Worm (Caenorhabditis elegans) whole organism, L1 larva: ENCODE data around the gene flp-23.

Experiments
- C16A3.4 ChIP-seq: fragments of 150-350 bp; optimal IDR thresholded peaks from 2 replicates; lab custom pipeline; 2014; ENCODE audit warnings: missing biosample characterization, missing genetic modification characterization
- C34B4.2 ChIP-seq: sonication (generic microtip); optimal IDR thresholded peaks from 2 replicates; lab custom pipeline; 2017; ENCODE audit warnings: mild to moderate bottlenecking, missing genetic modification characterization, missing compliant biosample characterization
- F16B12.6 ChIP-seq: fragments of 150-350 bp; optimal IDR thresholded peaks from 2 replicates; lab custom pipeline; 2014; ENCODE audit warnings: missing biosample characterization, missing genetic modification characterization
- alr-1 ChIP-seq: fragments of 200-800 bp; sonication (Bioruptor generic); optimal IDR thresholded peaks from 2 replicates; lab custom pipeline; 2018; ENCODE audit warnings: borderline replicate concordance, mild to moderate bottlenecking, missing genetic modification characterization, missing compliant biosample characterization
- aly-2 ChIP-seq: fragments of 150-350 bp; optimal IDR thresholded peaks from 2 replicates; lab custom pipeline; 2014; ENCODE audit warnings: missing biosample characterization, missing genetic modification characterization
- ama-1 ChIP-seq: fragments of 150-350 bp; optimal IDR thresholded peaks from 2 replicates; lab custom pipeline; 2014
- blmp-1 ChIP-seq: fragments of 150-350 bp; optimal IDR thresholded peaks from 2 replicates; lab custom pipeline; 2014; ENCODE audit warnings: missing biosample characterization, missing genetic modification characterization
- ceh-63 ChIP-seq: fragments of 200-800 bp; sonication (Bioruptor generic); optimal IDR thresholded peaks from 2 replicates; lab custom pipeline; 2018; ENCODE audit warnings: mild to moderate bottlenecking, missing genetic modification characterization, missing compliant biosample characterization
- ceh-82 ChIP-seq, 3 experiments: fragments of 150-350 bp in 1 of 3; sonication (generic microtip) in 2 of 3; optimal IDR thresholded peaks; 2 replicates each; lab custom pipeline; 2014 to 2017; ENCODE audit warnings: missing biosample characterization in 3 of 3, missing genetic modification characterization in 3 of 3
- ceh-88 ChIP-seq: fragments of 200-800 bp; sonication (Bioruptor generic); IDR thresholded peaks from 2 replicates; pipeline ENCODE4 v1.3.6; 2022; ENCODE audit warnings: missing genetic modification characterization, missing compliant biosample characterization
- ces-1 ChIP-seq: fragments of 150-350 bp; optimal IDR thresholded peaks from 2 replicates; lab custom pipeline; 2014; ENCODE audit warnings: missing biosample characterization, missing genetic modification reagents, missing genetic modification characterization
- dpl-1 ChIP-seq, 3 experiments: fragments of 150-350 bp in 2 of 3; sonication (generic microtip) in 1 of 3; optimal IDR thresholded peaks; 2 replicates each; lab custom pipeline; 2014 to 2017; ENCODE audit warnings: missing biosample characterization in 3 of 3, missing genetic modification characterization in 3 of 3, missing genetic modification reagents in 3 of 3
- dsc-1 ChIP-seq: sonication (generic microtip); optimal IDR thresholded peaks from 2 replicates; lab custom pipeline; 2016; ENCODE audit warnings: mild to moderate bottlenecking, missing genetic modification characterization, missing compliant biosample characterization
- efl-1 ChIP-seq, 4 experiments: fragments of 150-350 bp; optimal IDR thresholded peaks in 3 of 4; peaks in 1 of 4; 1 replicate in 1 of 4; 2 replicates in 3 of 4; lab custom pipeline; 2014; ENCODE audit warnings: missing biosample characterization in 2 of 4, missing genetic modification characterization in 2 of 4, missing genetic modification reagents in 2 of 4
- efl-3 ChIP-seq: fragments of 200-800 bp; sonication (Bioruptor generic); optimal IDR thresholded peaks from 2 replicates; lab custom pipeline; 2018; ENCODE audit warnings: mild to moderate bottlenecking, missing genetic modification characterization, missing compliant biosample characterization
- elt-2 ChIP-seq: sonication (generic microtip); optimal IDR thresholded peaks from 2 replicates; lab custom pipeline; 2016; ENCODE audit warnings: missing genetic modification characterization, mild to moderate bottlenecking, inconsistent platforms, missing compliant biosample characterization, missing genetic modification reagents
- ets-5 ChIP-seq: fragments of 200-800 bp; sonication (Bioruptor generic); IDR thresholded peaks from 2 replicates; pipeline ENCODE4 v1.3.6; 2022; ENCODE audit warnings: missing genetic modification characterization, missing compliant biosample characterization
- fkh-10 ChIP-seq: sonication (generic microtip); optimal IDR thresholded peaks from 2 replicates; lab custom pipeline; 2017; ENCODE audit warnings: missing biosample characterization, missing genetic modification reagents, missing genetic modification characterization
- fos-1 ChIP-seq: fragments of 150-350 bp; optimal IDR thresholded peaks from 2 replicates; lab custom pipeline; 2014; ENCODE audit warnings: missing biosample characterization, missing genetic modification characterization
- grh-1 ChIP-seq: fragments of 200-800 bp; sonication (Bioruptor generic); IDR thresholded peaks from 2 replicates; pipeline ENCODE4 v1.3.6; 2022; ENCODE audit warnings: missing genetic modification reagents, missing genetic modification characterization, missing compliant biosample characterization
- hlh-17 ChIP-seq: fragments of 200-800 bp; sonication (Bioruptor generic); optimal IDR thresholded peaks from 2 replicates; lab custom pipeline; 2018; ENCODE audit warnings: missing genetic modification characterization, mild to moderate bottlenecking, missing compliant biosample characterization, moderate library complexity, borderline replicate concordance
- hlh-4 ChIP-seq: sonication (generic microtip); optimal IDR thresholded peaks from 2 replicates; lab custom pipeline; 2016; ENCODE audit warnings: mild to moderate bottlenecking, missing genetic modification characterization, missing compliant biosample characterization
- hpl-2 ChIP-seq: fragments of 150-350 bp; optimal IDR thresholded peaks from 2 replicates; lab custom pipeline; 2014; ENCODE audit warnings: missing biosample characterization, missing genetic modification reagents, missing genetic modification characterization
- irx-1 ChIP-seq: sonication (generic microtip); optimal IDR thresholded peaks from 2 replicates; lab custom pipeline; 2016; ENCODE audit warnings: missing genetic modification characterization, missing compliant biosample characterization
- isw-1 ChIP-seq: fragments of 200-800 bp; sonication (Bioruptor generic); IDR thresholded peaks from 2 replicates; pipeline ENCODE4 v1.3.6; 2022; ENCODE audit warnings: missing genetic modification characterization, missing compliant biosample characterization
- jun-1 ChIP-seq: fragments of 150-350 bp; optimal IDR thresholded peaks from 2 replicates; lab custom pipeline; 2014; ENCODE audit warnings: missing biosample characterization, missing genetic modification reagents, missing genetic modification characterization
- lin-15B ChIP-seq: fragments of 150-350 bp; sonication (generic microtip); optimal IDR thresholded peaks from 3 replicates; lab custom pipeline; 2014; ENCODE audit warnings: missing biosample characterization, missing genetic modification characterization
- lin-35 ChIP-seq, 2 experiments: fragments of 150-350 bp; optimal IDR thresholded peaks; 2 replicates each; lab custom pipeline; 2014; ENCODE audit warnings: missing biosample characterization in 2 of 2, missing genetic modification characterization in 2 of 2, missing genetic modification reagents in 2 of 2
- lir-3 ChIP-seq: sonication (generic microtip); optimal IDR thresholded peaks from 2 replicates; lab custom pipeline; 2016; ENCODE audit warnings: mild to moderate bottlenecking, missing genetic modification characterization, moderate library complexity, missing compliant biosample characterization; ENCODE audit not compliant: poor library complexity
- lsy-2 ChIP-seq, 2 experiments: fragments of 150-350 bp; optimal IDR thresholded peaks; 2 replicates each; lab custom pipeline; 2014; ENCODE audit warnings: missing biosample characterization in 2 of 2, missing genetic modification characterization in 2 of 2
- mef-2 ChIP-seq: fragments of 150-350 bp; optimal IDR thresholded peaks from 2 replicates; lab custom pipeline; 2014; ENCODE audit warnings: missing biosample characterization, missing genetic modification characterization
- mep-1 ChIP-seq: fragments of 150-350 bp; optimal IDR thresholded peaks from 2 replicates; lab custom pipeline; 2014; ENCODE audit warnings: missing biosample characterization, missing genetic modification characterization
- nhr-11 ChIP-seq: fragments of 150-350 bp; optimal IDR thresholded peaks from 2 replicates; lab custom pipeline; 2014; ENCODE audit warnings: missing biosample characterization, missing genetic modification characterization
- nhr-12 ChIP-seq: sonication (generic microtip); optimal IDR thresholded peaks from 2 replicates; lab custom pipeline; 2017; ENCODE audit warnings: missing biosample characterization, missing genetic modification characterization
- nhr-237 ChIP-seq: fragments of 150-350 bp; optimal IDR thresholded peaks from 2 replicates; lab custom pipeline; 2014; ENCODE audit warnings: missing biosample characterization, missing genetic modification characterization
- nhr-28 ChIP-seq: fragments of 150-350 bp; optimal IDR thresholded peaks from 2 replicates; lab custom pipeline; 2014; ENCODE audit warnings: missing biosample characterization, missing genetic modification characterization
- nhr-76 ChIP-seq: sonication (generic microtip); optimal IDR thresholded peaks from 2 replicates; lab custom pipeline; 2017; ENCODE audit warnings: missing biosample characterization, missing genetic modification characterization
- nhr-77 ChIP-seq: fragments of 150-350 bp; optimal IDR thresholded peaks from 2 replicates; lab custom pipeline; 2014; ENCODE audit warnings: missing biosample characterization, missing genetic modification characterization
- nhr-84 ChIP-seq: sonication (generic microtip); optimal IDR thresholded peaks from 2 replicates; lab custom pipeline; 2017; ENCODE audit warnings: missing biosample characterization, missing genetic modification characterization
- nhr-85 ChIP-seq: sonication (generic microtip); peaks from one replicate; lab custom pipeline; 2016; ENCODE audit warnings: missing genetic modification characterization, inconsistent platforms, missing compliant biosample characterization
- nhr-90 ChIP-seq: sonication (generic microtip); optimal IDR thresholded peaks from 2 replicates; lab custom pipeline; 2016; ENCODE audit warnings: mild to moderate bottlenecking, missing genetic modification characterization, missing compliant biosample characterization; ENCODE audit not compliant: poor library complexity
- rnt-1 ChIP-seq: sonication (generic microtip); optimal IDR thresholded peaks from 2 replicates; lab custom pipeline; 2016; ENCODE audit warnings: mild to moderate bottlenecking, missing genetic modification characterization, moderate library complexity, missing compliant biosample characterization
- skn-1 ChIP-seq: fragments of 150-350 bp; optimal IDR thresholded peaks from 2 replicates; lab custom pipeline; 2014; ENCODE audit warnings: missing biosample characterization, missing genetic modification characterization
- snpc-4 ChIP-seq: fragments of 150-350 bp; optimal IDR thresholded peaks from 2 replicates; lab custom pipeline; 2014; ENCODE audit warnings: missing biosample characterization, missing genetic modification characterization
- sox-4 ChIP-seq: sonication (generic microtip); optimal IDR thresholded peaks from 2 replicates; lab custom pipeline; 2016; ENCODE audit warnings: missing genetic modification characterization, missing compliant biosample characterization
- swsn-7 ChIP-seq: sonication (generic microtip); optimal IDR thresholded peaks from 2 replicates; lab custom pipeline; 2016; ENCODE audit warnings: missing genetic modification characterization, missing compliant biosample characterization
- tbx-2 ChIP-seq: sonication (generic microtip); optimal IDR thresholded peaks from 2 replicates; lab custom pipeline; 2016; ENCODE audit warnings: missing genetic modification characterization, missing compliant biosample characterization
- unc-30 ChIP-seq: sonication (generic microtip); optimal IDR thresholded peaks from 2 replicates; lab custom pipeline; 2017; ENCODE audit warnings: missing biosample characterization, missing genetic modification characterization
- unc-98 ChIP-seq: fragments of 200-800 bp; sonication (Bioruptor generic); IDR thresholded peaks from 2 replicates; pipeline ENCODE4 v1.3.6; 2022; ENCODE audit warnings: missing genetic modification characterization, missing compliant biosample characterization
- xbp-1 ChIP-seq: sonication (generic microtip); optimal IDR thresholded peaks from 2 replicates; lab custom pipeline; 2016; ENCODE audit warnings: missing genetic modification characterization, missing compliant biosample characterization
- zag-1 ChIP-seq: fragments of 150-350 bp; optimal IDR thresholded peaks from 2 replicates; lab custom pipeline; 2014; ENCODE audit warnings: missing biosample characterization, missing genetic modification characterization
- ztf-11 ChIP-seq, 2 experiments: sonication (generic microtip); optimal IDR thresholded peaks; 2 replicates each; lab custom pipeline; 2016 to 2017; ENCODE audit warnings: missing genetic modification characterization in 2 of 2, missing biosample characterization in 1 of 2, missing compliant biosample characterization in 1 of 2

Gene flp-23

DNA sequence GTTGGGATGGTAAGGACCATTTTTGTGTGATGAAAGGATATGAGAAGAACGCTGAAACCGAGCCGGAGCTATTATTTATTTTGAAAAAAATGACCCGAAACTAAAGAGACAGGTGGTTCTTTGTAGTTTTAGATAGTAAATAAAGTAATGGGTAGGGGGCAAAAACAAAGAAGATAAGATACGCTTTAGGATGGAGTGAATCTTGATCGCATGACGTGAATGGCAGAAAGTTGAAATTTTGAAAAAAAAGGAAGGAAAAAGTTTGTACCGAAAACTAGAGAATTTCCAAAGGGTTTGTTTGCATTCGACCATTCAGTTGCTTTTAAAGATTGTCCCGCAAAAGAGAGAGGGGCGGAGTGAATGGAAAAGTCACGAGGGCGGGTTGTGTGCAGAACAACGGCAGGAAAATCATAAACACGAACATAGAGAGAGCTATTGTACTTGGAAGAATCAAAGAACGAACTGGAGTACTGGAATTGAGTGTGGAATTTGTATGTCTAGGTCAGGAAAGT lies 3.4 kb downstream of the flp-23 start, which contains the start of gene F22B7.9 (continued):
- TF ChIP-seq nhr-76 (tag; lab: Kevin White, UChicago), result no peak
- no peak for TF ChIP-seq lir-3 (tag; lab: Kevin White, UChicago)
- TF ChIP-seq dpl-1 (GFP tag; optimal IDR thresholded peaks at IDR 0.05; lab: Kevin White, UChicago), result peak in 1 of 3 experiments; percentile 9
- no peak for TF ChIP-seq nhr-237 (tag; lab: Kevin White, UChicago)
- peak in 1 of 2 experiments; percentile 18 for TF ChIP-seq lsy-2 (tag; optimal IDR thresholded peaks at IDR 0.05; lab: Kevin White, UChicago)
- no peak for TF ChIP-seq fos-1
- TF ChIP-seq C34B4.2 (tag; lab: Kevin White, UChicago), result no peak
- TF ChIP-seq lin-15B, result no peak
- no peak for TF ChIP-seq F16B12.6
- no peak for TF ChIP-seq alr-1 (tag; lab: Kevin White, UChicago)
- no peak for TF ChIP-seq ceh-82 (tag; optimal IDR thresholded peaks at IDR 0.05; lab: Kevin White, UChicago)
- no peak for TF ChIP-seq sox-4 (tag; lab: Kevin White, UChicago)
- TF ChIP-seq jun-1, result no peak
- TF ChIP-seq hlh-4, result no peak
- TF ChIP-seq unc-30, result no peak
- no peak for TF ChIP-seq ceh-63 (GFP tag; lab: Kevin White, UChicago)
- no peak for TF ChIP-seq grh-1 (GFP tag; lab: Robert Waterston, UW)
- TF ChIP-seq fkh-10, result no peak
- no peak for TF ChIP-seq ets-5 (GFP tag; lab: Robert Waterston, UW)
- TF ChIP-seq nhr-12, result no peak
- no peak for TF ChIP-seq snpc-4 (tag; lab: Kevin White, UChicago)
- peak; percentile 0 for TF ChIP-seq skn-1 (tag; lab: Kevin White, UChicago)
- TF ChIP-seq nhr-84, result no peak
- no peak for TF ChIP-seq nhr-28 (tag; lab: Kevin White, UChicago)
- TF ChIP-seq xbp-1 (tag; lab: Kevin White, UChicago), result no peak
- TF ChIP-seq aly-2 (tag; lab: Kevin White, UChicago), result no peak
- TF ChIP-seq efl-1 (optimal IDR thresholded peaks at IDR 0.05; lab: Kevin White, UChicago), result no peak
- peak in 1 of 2 experiments; percentile 16 for TF ChIP-seq efl-1 (GFP tag; optimal IDR thresholded peaks at IDR 0.05 in 1 of 2; lab: Kevin White, UChicago)
- peak; percentile 54 for TF ChIP-seq elt-2 (tag; lab: Kevin White, UChicago)
- TF ChIP-seq mef-2 (tag; lab: Kevin White, UChicago), result no peak
- no peak for TF ChIP-seq irx-1 (tag; lab: Kevin White, UChicago)
- TF ChIP-seq ces-1 (GFP tag; lab: Kevin White, UChicago), result no peak
- no peak for TF ChIP-seq mep-1 (tag; lab: Kevin White, UChicago)
- no peak for TF ChIP-seq hlh-17 (GFP tag; lab: Kevin White, UChicago)
- TF ChIP-seq nhr-90 (tag; lab: Kevin White, UChicago), result peak; percentile 20
- peak; percentile 10 for TF ChIP-seq C16A3.4
- no peak for TF ChIP-seq nhr-11 (tag; lab: Kevin White, UChicago)
- TF ChIP-seq zag-1 (tag; lab: Kevin White, UChicago), result no peak
- peak in 1 of 2 experiments; percentile 34 for TF ChIP-seq lin-35 (GFP tag; optimal IDR thresholded peaks at IDR 0.05; lab: Kevin White, UChicago)
- TF ChIP-seq ceh-88, result 0 out of 2 replicates have a peak, but pooled peaks have one; percentile 12
- TF ChIP-seq unc-98 (GFP tag; lab: Robert Waterston, UW), result no peak
- peak; percentile 23 for TF ChIP-seq tbx-2 (tag; lab: Kevin White, UChicago)
- no peak for TF ChIP-seq efl-3

DNA sequence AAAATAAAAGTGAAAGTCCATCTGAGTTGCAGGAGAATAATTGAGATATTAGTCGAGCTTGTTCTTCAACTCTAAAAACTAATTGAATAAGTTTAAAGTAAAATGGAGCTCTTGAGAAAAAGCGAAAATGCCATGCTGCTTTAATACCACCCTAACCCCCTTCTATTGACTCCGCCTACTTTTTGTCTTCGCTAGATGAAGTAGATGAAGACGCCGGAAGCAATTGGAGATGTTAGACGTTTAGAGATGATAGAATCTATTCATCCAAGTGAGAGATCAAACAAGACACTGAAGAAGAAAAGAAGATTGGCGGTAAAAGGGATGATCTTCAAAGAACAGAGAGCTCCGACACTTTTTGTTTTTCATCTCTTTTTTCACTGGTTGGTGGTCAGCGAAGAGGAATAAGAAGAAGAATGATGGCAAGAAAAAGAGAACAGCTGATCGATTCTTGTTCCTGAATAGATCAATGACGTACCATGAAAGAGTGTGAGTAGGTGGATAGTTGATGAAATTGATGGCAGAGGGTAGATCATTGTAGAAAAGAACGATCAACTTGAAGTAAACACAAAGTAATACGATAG lies 3.9 kb downstream of the flp-23 start:
- TF ChIP-seq isw-1 (no peak), ceh-63 (GFP tag; lab: Kevin White, UChicago) (no peak), hpl-2 (GFP tag; lab: Kevin White, UChicago) (no peak), nhr-28 (tag; lab: Kevin White, UChicago) (no peak), skn-1 (tag; lab: Kevin White, UChicago) (no peak), nhr-76 (tag; lab: Kevin White, UChicago) (no peak), blmp-1 (peak; percentile 83), fos-1 (no peak), dsc-1 (tag; lab: Kevin White, UChicago) (peak; percentile 58), nhr-85 (tag; lab: Kevin White, UChicago) (peak; percentile 87), nhr-77 (tag; lab: Kevin White, UChicago) (no peak), swsn-7 (tag; lab: Kevin White, UChicago) (no peak), hlh-4 (no peak), rnt-1 (tag; lab: Kevin White, UChicago) (no peak), nhr-237 (tag; lab: Kevin White, UChicago) (no peak), ztf-11 (tag; optimal IDR thresholded peaks at IDR 0.05; lab: Kevin White, UChicago) (no peak), nhr-11 (tag; lab: Kevin White, UChicago) (no peak), lin-35 (GFP tag; optimal IDR thresholded peaks at IDR 0.05; lab: Kevin White, UChicago) (no peak), ama-1 (lab: Kevin White, UChicago) (no peak), irx-1 (tag; lab: Kevin White, UChicago) (no peak)
